Worm (Caenorhabditis elegans) whole organism, young adult: ENCODE data around the gene aman-1.

Source experiments
- B0035.1 ChIP-seq: sonication (generic microtip); optimal IDR thresholded peaks from 2 replicates; lab custom pipeline; 2016; ENCODE audit warnings: missing genetic modification characterization, mild to moderate bottlenecking, missing compliant biosample characterization, missing genotype, missing genetic modification reagents
- B0336.3 ChIP-seq: fragments of 200-800 bp; sonication (Bioruptor generic); IDR thresholded peaks from 2 replicates; pipeline ENCODE4 v1.3.6; 2022; ENCODE audit warnings: missing genetic modification characterization, missing compliant biosample characterization
- F10E7.11 ChIP-seq: sonication (generic microtip); optimal IDR thresholded peaks from 2 replicates; lab custom pipeline; 2017; ENCODE audit warnings: mild to moderate bottlenecking, missing genetic modification characterization, moderate library complexity, missing compliant biosample characterization
- F33H1.4 ChIP-seq: fragments of 200-800 bp; sonication (Bioruptor generic); IDR thresholded peaks from 2 replicates; pipeline ENCODE4 v1.3.6; 2022; ENCODE audit warnings: missing genetic modification reagents, missing genetic modification characterization, missing compliant biosample characterization
- F37B4.10 ChIP-seq: fragments of 200-800 bp; sonication (Bioruptor generic); IDR thresholded peaks from 2 replicates; pipeline ENCODE4 v1.3.6; 2022; ENCODE audit warnings: missing genetic modification characterization, missing compliant biosample characterization
- K11D2.4 ChIP-seq: fragments of 200-800 bp; sonication (Bioruptor generic); IDR thresholded peaks from 2 replicates; pipeline ENCODE4 v1.3.6; 2022; ENCODE audit warnings: missing genetic modification reagents, missing genetic modification characterization, missing compliant biosample characterization
- T26A5.8 ChIP-seq: sonication (generic microtip); optimal IDR thresholded peaks from 2 replicates; lab custom pipeline; 2016; ENCODE audit warnings: missing genetic modification characterization, missing compliant biosample characterization
- Y53F4B.3 ChIP-seq: fragments of 200-800 bp; sonication (Bioruptor generic); IDR thresholded peaks from 2 replicates; pipeline ENCODE4 v1.3.6; 2022; ENCODE audit warnings: missing genetic modification reagents, missing genetic modification characterization, missing compliant biosample characterization
- Y53G8AR.9 ChIP-seq: fragments of 200-800 bp; sonication (Bioruptor generic); conservative IDR thresholded peaks from 2 replicates; pipeline ENCODE4 v1.3.6; 2022; ENCODE audit warnings: missing genetic modification reagents, missing genetic modification characterization, missing compliant biosample characterization
- Y79H2A.3 ChIP-seq: fragments of 200-800 bp; sonication (Bioruptor generic); conservative IDR thresholded peaks from 2 replicates; pipeline ENCODE4 v1.3.6; 2022; ENCODE audit warnings: missing genetic modification reagents, missing genetic modification characterization, missing compliant biosample characterization
- ZK185.1 ChIP-seq: sonication (generic microtip); optimal IDR thresholded peaks from 2 replicates; lab custom pipeline; 2016; ENCODE audit warnings: mild to moderate bottlenecking, missing genetic modification characterization, missing compliant biosample characterization; ENCODE audit not compliant: poor library complexity, severe bottlenecking
- ama-1 ChIP-seq, 3 experiments: fragments of 150-350 bp in 1 of 3; sonication (generic microtip) in 2 of 3; optimal IDR thresholded peaks; 2 replicates each; lab custom pipeline; 2014 to 2018; ENCODE audit warnings: missing biosample characterization in 2 of 3, missing genetic modification characterization in 2 of 3, missing genetic modification reagents in 2 of 3
- aptf-2 ChIP-seq: fragments of 200-800 bp; sonication (Bioruptor generic); conservative IDR thresholded peaks from 2 replicates; pipeline ENCODE4 v1.3.6; 2022; ENCODE audit warnings: missing genetic modification reagents, missing genetic modification characterization, missing compliant biosample characterization
- athp-1 ChIP-seq: sonication (generic microtip); optimal IDR thresholded peaks from 2 replicates; lab custom pipeline; 2017; ENCODE audit warnings: mild to moderate bottlenecking, missing genetic modification characterization, missing compliant biosample characterization
- ceh-40 ChIP-seq: fragments of 200-800 bp; sonication (Bioruptor generic); IDR thresholded peaks from 2 replicates; pipeline ENCODE4 v1.3.6; 2022; ENCODE audit warnings: missing genetic modification characterization, missing compliant biosample characterization
- dox-1 ChIP-seq: fragments of 200-800 bp; sonication (Bioruptor generic); IDR thresholded peaks from 2 replicates; pipeline ENCODE4 v1.3.6; 2022; ENCODE audit warnings: missing genetic modification reagents, missing genetic modification characterization, missing compliant biosample characterization
- dpl-1 ChIP-seq: fragments of 150-350 bp; optimal IDR thresholded peaks from 2 replicates; lab custom pipeline; 2014; ENCODE audit warnings: missing biosample characterization, missing genetic modification reagents, missing genetic modification characterization
- egl-18 ChIP-seq: fragments of 200-800 bp; sonication (Bioruptor generic); IDR thresholded peaks from 2 replicates; pipeline ENCODE4 v1.3.6; 2022; ENCODE audit warnings: missing genetic modification reagents, missing genetic modification characterization, missing compliant biosample characterization
- fkh-3 ChIP-seq: sonication (generic microtip); optimal IDR thresholded peaks from 2 replicates; lab custom pipeline; 2016; ENCODE audit warnings: mild to moderate bottlenecking, missing genetic modification characterization, missing compliant biosample characterization
- him-1 ChIP-seq: sonication (generic microtip); optimal IDR thresholded peaks from 2 replicates; lab custom pipeline; 2016; ENCODE audit warnings: missing genotype, missing genetic modification reagents, missing genetic modification characterization, missing compliant biosample characterization
- let-607 ChIP-seq, 2 experiments: fragments of 200-800 bp in 1 of 2; sonication (Bioruptor generic) in 1 of 2; sonication (generic microtip) in 1 of 2; optimal IDR thresholded peaks; 2 replicates each; lab custom pipeline; 2016 to 2018; ENCODE audit warnings: mild to moderate bottlenecking in 2 of 2, missing compliant biosample characterization in 2 of 2, missing genetic modification characterization in 2 of 2, moderate library complexity in 2 of 2, missing genotype in 1 of 2
- lin-26 ChIP-seq: fragments of 200-800 bp; sonication (Bioruptor generic); IDR thresholded peaks from 2 replicates; pipeline ENCODE4 v1.3.6; 2022; ENCODE audit warnings: missing genetic modification reagents, missing genetic modification characterization, missing compliant biosample characterization
- lin-54 ChIP-seq: fragments of 200-800 bp; sonication (Bioruptor generic); optimal IDR thresholded peaks from 2 replicates; lab custom pipeline; 2018; ENCODE audit warnings: mild to moderate bottlenecking, missing genetic modification characterization, missing compliant biosample characterization
- mcd-1 ChIP-seq: fragments of 200-800 bp; sonication (Bioruptor generic); IDR thresholded peaks from 2 replicates; pipeline ENCODE4 v1.3.6; 2022; ENCODE audit warnings: missing genetic modification reagents, missing genetic modification characterization, missing compliant biosample characterization
- nfya-1 ChIP-seq: sonication (generic microtip); optimal IDR thresholded peaks from 2 replicates; lab custom pipeline; 2017; ENCODE audit warnings: antibody characterized with exemption, missing compliant biosample characterization, missing genetic modification characterization, borderline replicate concordance; ENCODE audit not compliant: insufficient read depth
- nhr-80 ChIP-seq: sonication (generic microtip); optimal IDR thresholded peaks from 2 replicates; lab custom pipeline; 2016; ENCODE audit warnings: missing genetic modification characterization, missing compliant biosample characterization
- pha-4 ChIP-seq: fragments of 150-350 bp; sonication (generic microtip); optimal IDR thresholded peaks from 2 replicates; lab custom pipeline; 2014; ENCODE audit warnings: missing biosample characterization, missing genetic modification reagents, missing genetic modification characterization
- repo-1 ChIP-seq: sonication (generic microtip); optimal IDR thresholded peaks from 2 replicates; lab custom pipeline; 2017; ENCODE audit warnings: mild to moderate bottlenecking, missing genetic modification characterization, missing compliant biosample characterization
- sdz-38 ChIP-seq: sonication (generic microtip); optimal IDR thresholded peaks from 2 replicates; lab custom pipeline; 2016; ENCODE audit warnings: missing genotype, missing genetic modification characterization, missing compliant biosample characterization
- sea-2 ChIP-seq: fragments of 200-800 bp; sonication (Bioruptor generic); IDR thresholded peaks from 2 replicates; pipeline ENCODE4 v1.3.6; 2022; ENCODE audit warnings: missing genetic modification characterization, missing compliant biosample characterization
- snpc-1.1 ChIP-seq: sonication (generic microtip); optimal IDR thresholded peaks from 2 replicates; lab custom pipeline; 2017; ENCODE audit warnings: missing genetic modification characterization, mild to moderate bottlenecking, missing compliant biosample characterization, antibody characterized with exemption, moderate library complexity, missing genotype, missing genetic modification reagents; ENCODE audit not compliant: insufficient read depth
- snpc-1.3 ChIP-seq: sonication (generic microtip); optimal IDR thresholded peaks from 2 replicates; lab custom pipeline; 2017; ENCODE audit warnings: missing genetic modification characterization, mild to moderate bottlenecking, missing compliant biosample characterization, antibody characterized with exemption, moderate library complexity, missing genotype, missing genetic modification reagents; ENCODE audit not compliant: insufficient read depth
- snpc-3.4 ChIP-seq: sonication (generic microtip); optimal IDR thresholded peaks from 2 replicates; lab custom pipeline; 2017; ENCODE audit warnings: missing genetic modification characterization, mild to moderate bottlenecking, missing compliant biosample characterization, antibody characterized with exemption, moderate library complexity, missing genotype, missing genetic modification reagents
- somi-1 ChIP-seq: fragments of 200-800 bp; sonication (Bioruptor generic); optimal IDR thresholded peaks from 2 replicates; lab custom pipeline; 2018; ENCODE audit warnings: mild to moderate bottlenecking, missing genetic modification characterization, missing compliant biosample characterization
- sptf-2 ChIP-seq: fragments of 200-800 bp; sonication (Bioruptor generic); optimal IDR thresholded peaks from 2 replicates; lab custom pipeline; 2018; ENCODE audit warnings: mild to moderate bottlenecking, missing genetic modification characterization, missing compliant biosample characterization
- tbx-9 ChIP-seq: sonication (generic microtip); optimal IDR thresholded peaks from 2 replicates; lab custom pipeline; 2016; ENCODE audit warnings: borderline replicate concordance, missing genetic modification characterization, inconsistent platforms, missing compliant biosample characterization
- unc-130 ChIP-seq: sonication (generic microtip); optimal IDR thresholded peaks from 2 replicates; lab custom pipeline; 2016; ENCODE audit warnings: missing genetic modification reagents, missing genetic modification characterization, missing compliant biosample characterization
- unc-62 ChIP-seq: fragments of 150-350 bp; optimal IDR thresholded peaks from 2 replicates; lab custom pipeline; 2014; ENCODE audit warnings: missing biosample characterization, missing genetic modification reagents, missing genetic modification characterization
- zfh-2 ChIP-seq: fragments of 200-800 bp; sonication (Bioruptor generic); conservative IDR thresholded peaks from 2 replicates; pipeline ENCODE4 v1.3.6; 2022; ENCODE audit warnings: missing genetic modification reagents, missing genetic modification characterization, missing compliant biosample characterization
- ztf-18 ChIP-seq: sonication (generic microtip); optimal IDR thresholded peaks from 2 replicates; lab custom pipeline; 2016; ENCODE audit warnings: missing genotype, mild to moderate bottlenecking, missing genetic modification characterization, missing compliant biosample characterization
- ztf-6 ChIP-seq: fragments of 200-800 bp; sonication (Bioruptor generic); IDR thresholded peaks from 2 replicates; pipeline ENCODE4 v1.3.6; 2022; ENCODE audit warnings: missing genetic modification reagents, missing genetic modification characterization, missing compliant biosample characterization

The aman-1 gene

ce11 chrX:4740630-4741029, 7.7 kb downstream of the aman-1 start:
- TF ChIP-seq aptf-2 (GFP tag; lab: Robert Waterston, UW): no peak
- TF ChIP-seq snpc-1.3 (tag; lab: Kevin White, UChicago): no peak
- TF ChIP-seq nfya-1: no peak

ce11 chrX:4742285-4742684, 9.4 kb downstream of the aman-1 start:
- TF ChIP-seq somi-1 (GFP tag; lab: Kevin White, UChicago): no peak
- TF ChIP-seq athp-1 (tag; lab: Kevin White, UChicago): no peak
- no peak for TF ChIP-seq let-607 (tag; optimal IDR thresholded peaks at IDR 0.05; lab: Kevin White, UChicago)
- TF ChIP-seq Y53F4B.3 (GFP tag; lab: Robert Waterston, UW): no peak
- no peak for TF ChIP-seq ztf-6 (GFP tag; lab: Robert Waterston, UW)
- TF ChIP-seq F10E7.11 (tag; lab: Kevin White, UChicago): no peak
- no peak for TF ChIP-seq B0336.3 (GFP tag; lab: Robert Waterston, UW)

ce11 chrX:4744037-4744436, 11.1 kb downstream of the aman-1 start:
- TF ChIP-seq snpc-3.4 (tag; lab: Kevin White, UChicago): no peak
- TF ChIP-seq F37B4.10 (GFP tag; lab: Robert Waterston, UW): no peak
- no peak for TF ChIP-seq pha-4 (tag; lab: Kevin White, UChicago)
- TF ChIP-seq nfya-1: no peak
- TF ChIP-seq fkh-3 (tag; lab: Kevin White, UChicago): no peak
- no peak for TF ChIP-seq mcd-1
- TF ChIP-seq dox-1 (GFP tag; lab: Robert Waterston, UW): peak; percentile 47; the same call in 1 of the 2 replicates
- no peak for TF ChIP-seq unc-130 (GFP tag; lab: Kevin White, UChicago)
- no peak for TF ChIP-seq sptf-2 (GFP tag; lab: Kevin White, UChicago)
- no peak for TF ChIP-seq tbx-9 (tag; lab: Kevin White, UChicago)
- TF ChIP-seq him-1 (tag; lab: Kevin White, UChicago): no peak
- no peak for TF ChIP-seq ztf-18
- TF ChIP-seq F33H1.4 (GFP tag; lab: Robert Waterston, UW): no peak
- no peak for TF ChIP-seq egl-18 (GFP tag; lab: Robert Waterston, UW)
- TF ChIP-seq T26A5.8 (tag; lab: Kevin White, UChicago): no peak
- peak; percentile 79 for TF ChIP-seq zfh-2
- TF ChIP-seq lin-54: no peak
- no peak for TF ChIP-seq dpl-1 (GFP tag; lab: Kevin White, UChicago)
- TF ChIP-seq nhr-80: peak; percentile 55
- TF ChIP-seq snpc-1.1 (tag; lab: Kevin White, UChicago): no peak
- TF ChIP-seq lin-26 (GFP tag; lab: Robert Waterston, UW): no peak
- TF ChIP-seq unc-62 (GFP tag; lab: Kevin White, UChicago): no peak

ce11 chrX:4749080-4749479, 16.2 kb downstream of the aman-1 start, which contains the start of gene lon-2:
TSS of gene lon-2 (minus strand) at chrX:4749083.
- TF ChIP-seq F33H1.4 (GFP tag; lab: Robert Waterston, UW) (no peak), nhr-80 (peak; percentile 86)

- TF ChIP-seq repo-1 (tag; lab: Kevin White, UChicago) (no peak), Y53G8AR.9 (GFP tag; lab: Robert Waterston, UW) (no peak), ama-1 (optimal IDR thresholded peaks at IDR 0.05; lab: Kevin White, UChicago) (no peak), ama-1 (GFP tag; optimal IDR thresholded peaks at IDR 0.05; lab: Kevin White, UChicago) (no peak), Y79H2A.3 (GFP tag; lab: Robert Waterston, UW) (no peak), B0035.1 (tag; lab: Kevin White, UChicago) (no peak), sdz-38 (no peak), ztf-18 (no peak), ceh-40 (no peak), K11D2.4 (GFP tag; lab: Robert Waterston, UW) (no peak), ZK185.1 (no peak), nhr-80 (no peak), snpc-3.4 (tag; lab: Kevin White, UChicago) (no peak), sea-2 (GFP tag; lab: Robert Waterston, UW) (no peak), unc-130 (GFP tag; lab: Kevin White, UChicago) (no peak), B0336.3 (GFP tag; lab: Robert Waterston, UW) (no peak)
Measured at ce11 chrX:4754725-4755124, 21.8 kb downstream of the aman-1 start, which contains the start of gene C39E6.2. TSS of gene C39E6.2 (minus strand) at chrX:4755118.
